Fruit fly (Drosophila melanogaster): ENCODE measurements around the gene CG9521.
A peak's percentile ranks its signal among the peaks of the same experiment; 100 is the strongest.

Gene CG9521

dm6 chrX:14824690-14825469, 28.2 kb downstream of the CG9521 start:
- TF ChIP-seq CG11456 (GFP tag; IDR thresholded peaks at IDR 0.05) (no peak), Awh (GFP tag; IDR thresholded peaks at IDR 0.05) (0 out of 2 replicates have a peak, but pooled peaks have one; percentile 23), Xrp1 (GFP tag; IDR thresholded peaks at IDR 0.05) (no peak), vvl (GFP tag; IDR thresholded peaks at IDR 0.05) (no peak), CG11695 (GFP tag; IDR thresholded peaks at IDR 0.05) (no peak), CG11247 (GFP tag; IDR thresholded peaks at IDR 0.05) (no peak), prd (optimal IDR thresholded peaks at IDR 0.05) (no peak), prd (GFP tag; IDR thresholded peaks at IDR 0.05) (no peak), kni (GFP tag; optimal IDR thresholded peaks at IDR 0.05) (no peak), so (GFP tag; IDR thresholded peaks at IDR 0.05) (0 out of 3 replicates have a peak, but pooled peaks have one; percentile 7), CG17802 (tag; optimal IDR thresholded peaks at IDR 0.05) (no peak), CG8478 (optimal IDR thresholded peaks at IDR 0.05) (no peak), Pdp1 (GFP tag; optimal IDR thresholded peaks at IDR 0.05) (peak in 1 of 2 experiments; percentile 32), cg (GFP tag; optimal IDR thresholded peaks at IDR 0.05) (peak; percentile 38), CG9437 (GFP tag; optimal IDR thresholded peaks at IDR 0.05) (no peak), CG13775 (GFP tag; optimal IDR thresholded peaks at IDR 0.05) (no peak), PHDP (tag; optimal IDR thresholded peaks at IDR 0.05) (no peak), CG10147 (GFP tag; optimal IDR thresholded peaks at IDR 0.05) (no peak), CG3847 (GFP tag; IDR thresholded peaks at IDR 0.05) (no peak), onecut (GFP tag; IDR thresholded peaks at IDR 0.05) (peak; percentile 94), shn (GFP tag; optimal IDR thresholded peaks at IDR 0.05) (no peak), croc (GFP tag; conservative IDR thresholded peaks at IDR 0.05) (no peak), Ets65A (GFP tag) (peak; percentile 54), CG17328 (GFP tag; IDR thresholded peaks at IDR 0.05) (no peak), Sin3A (optimal IDR thresholded peaks at IDR 0.05) (no peak), aop (GFP tag; IDR thresholded peaks at IDR 0.05) (no peak), D (optimal IDR thresholded peaks at IDR 0.05) (no peak), D (GFP tag; optimal IDR thresholded peaks at IDR 0.05) (no peak), yki (optimal IDR thresholded peaks at IDR 0.05) (no peak), CG42726 (GFP tag; IDR thresholded peaks at IDR 0.05; ENCODE audit: partially characterized antibody) (no peak), jumu (GFP tag; optimal IDR thresholded peaks at IDR 0.05) (no peak), schlank (tag; optimal IDR thresholded peaks at IDR 0.05) (no peak), Aef1 (GFP tag; IDR thresholded peaks at IDR 0.05) (no peak), Dip2 (GFP tag; IDR thresholded peaks at IDR 0.05) (no peak), CG34422 (GFP tag; IDR thresholded peaks at IDR 0.05) (no peak), CG3163 (GFP tag; optimal IDR thresholded peaks at IDR 0.05) (no peak), fd3F (GFP tag; optimal IDR thresholded peaks at IDR 0.05) (no peak), CG10959 (GFP tag; IDR thresholded peaks at IDR 0.05) (no peak), H2.0 (GFP tag; IDR thresholded peaks at IDR 0.05) (no peak), pb (GFP tag; optimal IDR thresholded peaks at IDR 0.05) (no peak), CG43689 (GFP tag; IDR thresholded peaks at IDR 0.05) (no peak), Fer2 (tag; optimal IDR thresholded peaks at IDR 0.05) (no peak), pzg (GFP tag; optimal IDR thresholded peaks at IDR 0.05) (no peak), CG13424 (tag; optimal IDR thresholded peaks at IDR 0.05) (no peak), Optix (GFP tag; IDR thresholded peaks at IDR 0.05) (no peak), Trl (optimal IDR thresholded peaks at IDR 0.05) (peak; percentile 35 to 44), Trl (GFP tag; optimal IDR thresholded peaks at IDR 0.05) (no peak), fru (optimal IDR thresholded peaks at IDR 0.05) (no peak), sna (GFP tag; IDR thresholded peaks at IDR 0.05; ENCODE audit: partially characterized antibody) (no peak), Fer3 (tag; optimal IDR thresholded peaks at IDR 0.05) (no peak), z (GFP tag; IDR thresholded peaks at IDR 0.05) (no peak), CG1832 (GFP tag; optimal IDR thresholded peaks at IDR 0.05) (peak; percentile 42), otp (GFP tag; IDR thresholded peaks at IDR 0.05) (no peak)

Data from whole organism, embryonic.